Worm (Caenorhabditis elegans) whole organism, L4 larva: ENCODE data around the gene daf-5.

Source experiments
- F44E2.7 ChIP-seq: fragments of 200-800 bp; sonication (Bioruptor generic); IDR thresholded peaks from 2 replicates; pipeline ENCODE4 v2.1.2; 2022; ENCODE audit warnings: missing genetic modification characterization, missing compliant biosample characterization
- T20F7.1 ChIP-seq: fragments of 200-800 bp; sonication (Bioruptor generic); optimal IDR thresholded peaks from 2 replicates; lab custom pipeline; 2018; ENCODE audit warnings: mild to moderate bottlenecking, missing genetic modification characterization, missing compliant biosample characterization
- Y5F2A.4 ChIP-seq: fragments of 200-800 bp; sonication (Bioruptor generic); optimal IDR thresholded peaks from 2 replicates; lab custom pipeline; 2018; ENCODE audit warnings: mild to moderate bottlenecking, missing genetic modification characterization, missing compliant biosample characterization
- ama-1 ChIP-seq: fragments of 150-350 bp; optimal IDR thresholded peaks from 2 replicates; lab custom pipeline; 2014; ENCODE audit warnings: inconsistent platforms, mixed read lengths
- ceh-20 ChIP-seq: fragments of 200-800 bp; sonication (Bioruptor generic); IDR thresholded peaks from 2 replicates; pipeline ENCODE4 v1.3.6; 2022; ENCODE audit warnings: missing genetic modification reagents, missing genetic modification characterization, missing compliant biosample characterization
- ceh-82 ChIP-seq: sonication (generic microtip); optimal IDR thresholded peaks from 2 replicates; lab custom pipeline; 2017; ENCODE audit warnings: missing biosample characterization, missing genetic modification characterization
- cey-2 ChIP-seq: sonication (generic microtip); optimal IDR thresholded peaks from 3 replicates; lab custom pipeline; 2017; ENCODE audit warnings: missing genetic modification characterization, mild to moderate bottlenecking, missing compliant biosample characterization, antibody characterized with exemption, borderline replicate concordance; ENCODE audit not compliant: insufficient read depth
- daf-16 ChIP-seq, 3 experiments: sonication (generic microtip); optimal IDR thresholded peaks; 2 replicates each; lab custom pipeline; 2016 to 2017; ENCODE audit warnings: missing genetic modification characterization in 3 of 3, missing genetic modification reagents in 3 of 3, mild to moderate bottlenecking in 2 of 3, missing compliant biosample characterization in 2 of 3, missing biosample characterization in 1 of 3, moderate library complexity in 1 of 3
- daf-8 ChIP-seq: fragments of 200-800 bp; sonication (Bioruptor generic); IDR thresholded peaks from 2 replicates; pipeline ENCODE4 v1.3.6; 2022; ENCODE audit warnings: missing genetic modification characterization, missing compliant biosample characterization
- dpl-1 ChIP-seq: fragments of 150-350 bp; optimal IDR thresholded peaks from 2 replicates; lab custom pipeline; 2014; ENCODE audit warnings: missing biosample characterization, missing genetic modification reagents, missing genetic modification characterization
- dve-1 ChIP-seq: sonication (generic microtip); optimal IDR thresholded peaks from 2 replicates; lab custom pipeline; 2017; ENCODE audit warnings: antibody characterized with exemption, mild to moderate bottlenecking, missing genetic modification characterization, missing compliant biosample characterization; ENCODE audit not compliant: insufficient read depth
- egl-43 ChIP-seq: fragments of 200-800 bp; sonication (Bioruptor generic); IDR thresholded peaks from 2 replicates; pipeline ENCODE4 v1.3.6; 2022; ENCODE audit warnings: missing genetic modification reagents, missing genetic modification characterization, missing compliant biosample characterization
- gei-8 ChIP-seq: fragments of 200-800 bp; sonication (Bioruptor generic); optimal IDR thresholded peaks from 2 replicates; lab custom pipeline; 2018; ENCODE audit warnings: mild to moderate bottlenecking, missing genetic modification characterization, missing compliant biosample characterization
- hmg-1.1 ChIP-seq: fragments of 200-800 bp; sonication (Bioruptor generic); IDR thresholded peaks from 2 replicates; pipeline ENCODE4 v1.3.6; 2022; ENCODE audit warnings: missing genetic modification reagents, missing genetic modification characterization, missing compliant biosample characterization
- lim-7 ChIP-seq: fragments of 200-800 bp; sonication (Bioruptor generic); IDR thresholded peaks from 2 replicates; pipeline ENCODE4 v1.3.6; 2022; ENCODE audit warnings: missing genetic modification characterization, missing compliant biosample characterization
- lin-1 ChIP-seq: fragments of 200-800 bp; sonication (Bioruptor generic); IDR thresholded peaks from 2 replicates; pipeline ENCODE4 v1.3.6; 2022; ENCODE audit warnings: missing genetic modification reagents, missing genetic modification characterization, missing compliant biosample characterization
- lin-15B ChIP-seq: fragments of 150-350 bp; sonication (generic microtip); optimal IDR thresholded peaks from 3 replicates; lab custom pipeline; 2014; ENCODE audit warnings: missing biosample characterization, missing genetic modification characterization
- lin-29 ChIP-seq: fragments of 200-800 bp; sonication (Bioruptor generic); IDR thresholded peaks from 2 replicates; pipeline ENCODE4 v1.3.6; 2022; ENCODE audit warnings: missing genetic modification reagents, missing genetic modification characterization, missing compliant biosample characterization
- lin-38 ChIP-seq: fragments of 200-800 bp; sonication (Bioruptor generic); IDR thresholded peaks from 2 replicates; pipeline ENCODE4 v1.3.6; 2022; ENCODE audit warnings: missing genetic modification reagents, missing genetic modification characterization, missing compliant biosample characterization
- mdt-29 ChIP-seq: fragments of 200-800 bp; sonication (Bioruptor generic); IDR thresholded peaks from 2 replicates; pipeline ENCODE4 v1.3.6; 2022; ENCODE audit warnings: missing genetic modification reagents, missing genetic modification characterization, missing compliant biosample characterization
- mep-1 ChIP-seq: fragments of 150-350 bp; sonication (generic microtip); optimal IDR thresholded peaks from 3 replicates; lab custom pipeline; 2014; ENCODE audit warnings: missing biosample characterization, missing genetic modification characterization
- mxl-2 ChIP-seq: fragments of 200-800 bp; sonication (Bioruptor generic); conservative IDR thresholded peaks from 2 replicates; pipeline ENCODE4 v1.3.6; 2022; ENCODE audit warnings: missing genetic modification reagents, missing genetic modification characterization, missing compliant biosample characterization
- mxl-3 ChIP-seq: fragments of 200-800 bp; sonication (Bioruptor generic); optimal IDR thresholded peaks from 2 replicates; lab custom pipeline; 2018; ENCODE audit warnings: mild to moderate bottlenecking, missing genetic modification characterization, missing compliant biosample characterization
- nhr-10 ChIP-seq: fragments of 150-350 bp; optimal IDR thresholded peaks from 2 replicates; lab custom pipeline; 2014; ENCODE audit warnings: missing biosample characterization, missing genetic modification characterization
- nhr-102 ChIP-seq: sonication (generic microtip); optimal IDR thresholded peaks from 2 replicates; lab custom pipeline; 2016; ENCODE audit warnings: mild to moderate bottlenecking, missing genetic modification characterization, moderate library complexity, missing compliant biosample characterization
- nhr-11 ChIP-seq: fragments of 150-350 bp; optimal IDR thresholded peaks from 2 replicates; lab custom pipeline; 2014; ENCODE audit warnings: missing biosample characterization, missing genetic modification characterization
- nhr-111 ChIP-seq: fragments of 200-800 bp; sonication (Bioruptor generic); optimal IDR thresholded peaks from 2 replicates; lab custom pipeline; 2018; ENCODE audit warnings: mild to moderate bottlenecking, missing genetic modification characterization, missing compliant biosample characterization
- nhr-25 ChIP-seq: sonication (generic microtip); optimal IDR thresholded peaks from 2 replicates; lab custom pipeline; 2017; ENCODE audit warnings: missing genetic modification characterization, mild to moderate bottlenecking, missing compliant biosample characterization, antibody characterized with exemption, moderate library complexity, borderline replicate concordance; ENCODE audit not compliant: insufficient read depth
- nhr-28 ChIP-seq: fragments of 150-350 bp; optimal IDR thresholded peaks from 2 replicates; lab custom pipeline; 2014; ENCODE audit warnings: missing biosample characterization, missing genetic modification characterization
- nhr-41 ChIP-seq: fragments of 200-800 bp; sonication (Bioruptor generic); IDR thresholded peaks from 2 replicates; pipeline ENCODE4 v1.3.6; 2022; ENCODE audit warnings: missing genetic modification reagents, missing genetic modification characterization, missing compliant biosample characterization
- nhr-42 ChIP-seq: fragments of 200-800 bp; sonication (Bioruptor generic); IDR thresholded peaks from 2 replicates; pipeline ENCODE4 v1.3.6; 2022; ENCODE audit warnings: missing genetic modification characterization, missing compliant biosample characterization
- nhr-48 ChIP-seq: sonication (generic microtip); optimal IDR thresholded peaks from 2 replicates; lab custom pipeline; 2016; ENCODE audit warnings: mild to moderate bottlenecking, missing genetic modification characterization, missing compliant biosample characterization
- nhr-6 ChIP-seq: fragments of 150-350 bp; optimal IDR thresholded peaks from 2 replicates; lab custom pipeline; 2014; ENCODE audit warnings: missing biosample characterization, missing genetic modification characterization
- nhr-77 ChIP-seq: fragments of 150-350 bp; optimal IDR thresholded peaks from 2 replicates; lab custom pipeline; 2014; ENCODE audit warnings: missing biosample characterization, missing genetic modification characterization
- pha-4 ChIP-seq, 2 experiments: fragments of 150-350 bp in 1 of 2; fragments of 200-800 bp in 1 of 2; sonication (Bioruptor generic) in 1 of 2; IDR thresholded peaks in 1 of 2; optimal IDR thresholded peaks in 1 of 2; 2 replicates each; pipeline versions ENCODE4 v1.3.6 to Lab custom; 2014 to 2022; ENCODE audit warnings: missing genetic modification characterization in 2 of 2, missing genetic modification reagents in 2 of 2, missing biosample characterization in 1 of 2, missing compliant biosample characterization in 1 of 2
- pqm-1 ChIP-seq: sonication (generic microtip); optimal IDR thresholded peaks from 2 replicates; lab custom pipeline; 2017; ENCODE audit warnings: missing biosample characterization, missing genetic modification characterization
- saeg-2 ChIP-seq: fragments of 200-800 bp; sonication (Bioruptor generic); IDR thresholded peaks from 2 replicates; pipeline ENCODE4 v1.3.6; 2022; ENCODE audit warnings: missing genetic modification reagents, missing genetic modification characterization, missing compliant biosample characterization
- sdz-12 ChIP-seq: fragments of 200-800 bp; sonication (Bioruptor generic); optimal IDR thresholded peaks from 2 replicates; lab custom pipeline; 2018; ENCODE audit warnings: mild to moderate bottlenecking, missing genetic modification characterization, missing compliant biosample characterization
- snpc-4 ChIP-seq: fragments of 150-350 bp; optimal IDR thresholded peaks from 2 replicates; lab custom pipeline; 2014; ENCODE audit warnings: missing biosample characterization, missing genetic modification characterization
- spr-1 ChIP-seq: sonication (generic microtip); optimal IDR thresholded peaks from 2 replicates; lab custom pipeline; 2016; ENCODE audit warnings: mild to moderate bottlenecking, missing genetic modification characterization, missing compliant biosample characterization
- spr-3 ChIP-seq: fragments of 200-800 bp; sonication (Bioruptor generic); optimal IDR thresholded peaks from 2 replicates; lab custom pipeline; 2018; ENCODE audit warnings: mild to moderate bottlenecking, missing genetic modification characterization, missing compliant biosample characterization
- tra-1 ChIP-seq: fragments of 200-800 bp; sonication (Bioruptor generic); IDR thresholded peaks from 2 replicates; pipeline ENCODE4 v1.3.6; 2022; ENCODE audit warnings: missing genetic modification reagents, missing genetic modification characterization, missing compliant biosample characterization
- unc-130 ChIP-seq: sonication (generic microtip); optimal IDR thresholded peaks from 2 replicates; lab custom pipeline; 2016; ENCODE audit warnings: missing genetic modification reagents, missing genetic modification characterization, missing compliant biosample characterization
- unc-62 ChIP-seq, 3 experiments: fragments of 150-350 bp in 1 of 3; sonication (generic microtip); optimal IDR thresholded peaks in 2 of 3; peaks in 1 of 3; 1 replicate in 1 of 3; 2 replicates in 2 of 3; lab custom pipeline; 2014 to 2017; ENCODE audit warnings: missing biosample characterization in 3 of 3, missing genetic modification characterization in 3 of 3, missing genetic modification reagents in 3 of 3, missing genotype in 1 of 3
- zag-1 ChIP-seq: fragments of 150-350 bp; optimal IDR thresholded peaks from 2 replicates; lab custom pipeline; 2014; ENCODE audit warnings: missing biosample characterization, missing genetic modification characterization
- zfp-2 ChIP-seq: sonication (generic microtip); optimal IDR thresholded peaks from 2 replicates; lab custom pipeline; 2016; ENCODE audit warnings: mild to moderate bottlenecking, missing genetic modification characterization, missing compliant biosample characterization
- zfp-3 ChIP-seq: fragments of 200-800 bp; sonication (Bioruptor generic); conservative IDR thresholded peaks from 2 replicates; pipeline ENCODE4 v1.3.6; 2022; ENCODE audit warnings: missing genetic modification reagents, missing genetic modification characterization, missing compliant biosample characterization
- zip-11 ChIP-seq: fragments of 200-800 bp; sonication (Bioruptor generic); IDR thresholded peaks from 2 replicates; pipeline ENCODE4 v1.3.6; 2022; ENCODE audit warnings: missing genetic modification characterization, missing compliant biosample characterization
- ztf-7 ChIP-seq: fragments of 150-350 bp; optimal IDR thresholded peaks from 2 replicates; lab custom pipeline; 2014; ENCODE audit warnings: missing biosample characterization, missing genetic modification characterization

Gene daf-5

DNA sequence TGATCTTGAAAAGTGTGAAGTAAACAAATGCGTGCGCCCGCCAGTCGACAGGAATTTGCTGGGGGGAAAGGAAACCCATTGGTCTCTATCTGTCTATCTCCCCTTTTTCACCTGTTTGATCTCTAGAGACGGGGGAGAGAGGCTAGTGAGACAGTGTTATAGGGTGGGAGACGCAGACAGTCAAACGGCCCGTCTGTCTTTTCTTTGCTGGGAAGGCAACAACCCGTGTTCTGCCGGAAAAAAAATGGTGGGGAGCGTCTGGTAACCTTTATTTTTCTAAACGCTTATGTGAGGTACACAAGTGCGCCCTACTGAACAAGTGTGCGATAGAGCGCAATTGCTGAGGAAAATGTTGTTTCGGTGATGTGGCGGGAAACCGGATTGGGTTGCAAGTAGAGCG, 1.6 kb downstream of the daf-5 start (continued):
- no peak for TF ChIP-seq F44E2.7 (GFP tag; lab: Robert Waterston, UW)
- TF ChIP-seq egl-43: no peak
- TF ChIP-seq nhr-41 (GFP tag; lab: Robert Waterston, UW): no peak
- peak; percentile 39 for TF ChIP-seq gei-8 (GFP tag; lab: Kevin White, UChicago)
- peak; percentile 91 for TF ChIP-seq lin-38 (GFP tag; lab: Robert Waterston, UW)
- TF ChIP-seq nhr-111 (GFP tag; lab: Kevin White, UChicago): no peak
- TF ChIP-seq lin-29 (GFP tag; lab: Robert Waterston, UW): 0 out of 2 replicates have a peak, but pooled peaks have one; percentile 19
- TF ChIP-seq zag-1 (tag; lab: Kevin White, UChicago): no peak
- TF ChIP-seq nhr-42 (GFP tag; lab: Robert Waterston, UW): peak; percentile 59; the same call in 1 of the 2 replicates
- 0 out of 2 replicates have a peak, but pooled peaks have one; percentile 50 for TF ChIP-seq saeg-2 (GFP tag; lab: Robert Waterston, UW)
- peak; percentile 71 for TF ChIP-seq nhr-48 (tag; lab: Kevin White, UChicago)
- TF ChIP-seq unc-62 (GFP tag; optimal IDR thresholded peaks at IDR 0.05 in 1 of 2; lab: Kevin White, UChicago): peak in 1 of 2 experiments; percentile 44
- no peak for TF ChIP-seq unc-62 (tag; optimal IDR thresholded peaks at IDR 0.05; lab: Kevin White, UChicago)
- TF ChIP-seq lin-15B (tag; lab: Kevin White, UChicago): no peak
- TF ChIP-seq nhr-10: peak; percentile 55
- peak; percentile 85 for TF ChIP-seq nhr-77 (tag; lab: Kevin White, UChicago)
- TF ChIP-seq mdt-29: no peak
- no peak for TF ChIP-seq Y5F2A.4 (GFP tag; lab: Kevin White, UChicago)
- TF ChIP-seq zfp-2 (tag; lab: Kevin White, UChicago): no peak
- TF ChIP-seq zfp-3: no peak
- TF ChIP-seq nhr-102 (tag; lab: Kevin White, UChicago): peak; percentile 54
- peak; percentile 80 for TF ChIP-seq hmg-1.1
- no peak for TF ChIP-seq ztf-7 (tag; lab: Kevin White, UChicago)
- TF ChIP-seq daf-16 (GFP tag; optimal IDR thresholded peaks at IDR 0.05; lab: Kevin White, UChicago): peak in 1 of 2 experiments; percentile 61
- peak; percentile 79 for TF ChIP-seq daf-16 (tag; optimal IDR thresholded peaks at IDR 0.05; lab: Kevin White, UChicago)
- TF ChIP-seq nhr-6 (tag; lab: Kevin White, UChicago): peak; percentile 55
- peak; percentile 44 for TF ChIP-seq nhr-25 (tag; lab: Kevin White, UChicago)
- TF ChIP-seq mxl-2 (GFP tag; lab: Robert Waterston, UW): no peak
- no peak for TF ChIP-seq unc-130 (GFP tag; lab: Kevin White, UChicago)
- TF ChIP-seq ceh-20 (GFP tag; lab: Robert Waterston, UW): 0 out of 2 replicates have a peak, but pooled peaks have one; percentile 40
- TF ChIP-seq pha-4 (GFP tag; IDR thresholded peaks at IDR 0.05; lab: Robert Waterston, UW): peak; percentile 44; the same call in 1 of the 2 replicates
- peak; percentile 75 for TF ChIP-seq pha-4 (tag; optimal IDR thresholded peaks at IDR 0.05; lab: Kevin White, UChicago)
- no peak for TF ChIP-seq T20F7.1 (GFP tag; lab: Kevin White, UChicago)
- TF ChIP-seq daf-8 (GFP tag; lab: Robert Waterston, UW): no peak
- no peak for TF ChIP-seq spr-1 (tag; lab: Kevin White, UChicago)
- TF ChIP-seq ama-1 (lab: Kevin White, UChicago): no peak
- TF ChIP-seq spr-3 (GFP tag; lab: Kevin White, UChicago): no peak
- no peak for TF ChIP-seq zip-11 (GFP tag; lab: Robert Waterston, UW)
- peak; percentile 83 for TF ChIP-seq mxl-3 (GFP tag; lab: Kevin White, UChicago)
- TF ChIP-seq dpl-1: peak; percentile 29
- TF ChIP-seq pqm-1 (tag; lab: Kevin White, UChicago): peak; percentile 21
- no peak for TF ChIP-seq lim-7 (GFP tag; lab: Robert Waterston, UW)
- no peak for TF ChIP-seq ceh-82 (tag; lab: Kevin White, UChicago)
- TF ChIP-seq cey-2 (tag; lab: Kevin White, UChicago): no peak
- peak; percentile 67 for TF ChIP-seq mep-1
- no peak for TF ChIP-seq sdz-12 (GFP tag; lab: Kevin White, UChicago)
- peak; percentile 74 for TF ChIP-seq tra-1 (GFP tag; lab: Robert Waterston, UW)
- no peak for TF ChIP-seq snpc-4 (tag; lab: Kevin White, UChicago)
- TF ChIP-seq nhr-11 (tag; lab: Kevin White, UChicago): peak; percentile 51
- peak; percentile 90 for TF ChIP-seq dve-1
- TF ChIP-seq lin-1 (GFP tag; lab: Robert Waterston, UW): 0 out of 2 replicates have a peak, but pooled peaks have one; percentile 48
- peak; percentile 89 for TF ChIP-seq nhr-28 (tag; lab: Kevin White, UChicago)
